Worm (Caenorhabditis elegans) whole organism, L1 larva: ENCODE measurements around the gene twk-9.

Experiments used
- aly-2 ChIP-seq: fragments of 150-350 bp; optimal IDR thresholded peaks from 2 replicates; lab custom pipeline; 2014; ENCODE audit warnings: missing biosample characterization, missing genetic modification characterization
- ama-1 ChIP-seq: fragments of 150-350 bp; optimal IDR thresholded peaks from 2 replicates; lab custom pipeline; 2014
- dpl-1 ChIP-seq, 3 experiments: fragments of 150-350 bp in 2 of 3; sonication (generic microtip) in 1 of 3; optimal IDR thresholded peaks; 2 replicates each; lab custom pipeline; 2014 to 2017; ENCODE audit warnings: missing biosample characterization in 3 of 3, missing genetic modification characterization in 3 of 3, missing genetic modification reagents in 3 of 3
- lin-13 ChIP-seq: fragments of 150-350 bp; optimal IDR thresholded peaks from 2 replicates; lab custom pipeline; 2014; ENCODE audit warnings: missing biosample characterization, missing genetic modification reagents, missing genetic modification characterization
- mdl-1 ChIP-seq, 2 experiments: fragments of 150-350 bp; optimal IDR thresholded peaks; 2 replicates each; lab custom pipeline; 2014 to 2017; ENCODE audit warnings: missing biosample characterization in 2 of 2, missing genetic modification characterization in 2 of 2, inconsistent platforms in 1 of 2
- nhr-20 ChIP-seq: sonication (generic microtip); optimal IDR thresholded peaks from 2 replicates; lab custom pipeline; 2016; ENCODE audit warnings: mild to moderate bottlenecking, missing genetic modification characterization, missing compliant biosample characterization
- nhr-237 ChIP-seq: fragments of 150-350 bp; optimal IDR thresholded peaks from 2 replicates; lab custom pipeline; 2014; ENCODE audit warnings: missing biosample characterization, missing genetic modification characterization
- nhr-71 ChIP-seq: sonication (generic microtip); optimal IDR thresholded peaks from 2 replicates; lab custom pipeline; 2016; ENCODE audit warnings: mild to moderate bottlenecking, missing genetic modification characterization, moderate library complexity, missing compliant biosample characterization
- unc-62 ChIP-seq: fragments of 150-350 bp; optimal IDR thresholded peaks from 2 replicates; lab custom pipeline; 2014; ENCODE audit warnings: missing biosample characterization, missing genetic modification reagents, missing genetic modification characterization
- zag-1 ChIP-seq: fragments of 150-350 bp; optimal IDR thresholded peaks from 2 replicates; lab custom pipeline; 2014; ENCODE audit warnings: missing biosample characterization, missing genetic modification characterization
- ztf-11 ChIP-seq, 2 experiments: sonication (generic microtip); optimal IDR thresholded peaks; 2 replicates each; lab custom pipeline; 2016 to 2017; ENCODE audit warnings: missing genetic modification characterization in 2 of 2, missing biosample characterization in 1 of 2, missing compliant biosample characterization in 1 of 2
- ztf-4 ChIP-seq: fragments of 150-350 bp; optimal IDR thresholded peaks from 2 replicates; lab custom pipeline; 2014; ENCODE audit warnings: missing biosample characterization, missing genetic modification characterization

ce11 chrIV:9648682-9649081 lies 44.3 kb upstream of the twk-9 start, which contains the start of gene srm-3:
- TF ChIP-seq ama-1 (lab: Kevin White, UChicago): no peak
- no peak for TF ChIP-seq unc-62 (GFP tag; lab: Kevin White, UChicago)
- no peak for TF ChIP-seq nhr-237 (tag; lab: Kevin White, UChicago)
- no peak for TF ChIP-seq dpl-1 (GFP tag; optimal IDR thresholded peaks at IDR 0.05; lab: Kevin White, UChicago)
- TF ChIP-seq ztf-11 (tag; optimal IDR thresholded peaks at IDR 0.05; lab: Kevin White, UChicago): no peak
- no peak for TF ChIP-seq nhr-20 (tag; lab: Kevin White, UChicago)
- no peak for TF ChIP-seq aly-2 (tag; lab: Kevin White, UChicago)
- no peak for TF ChIP-seq nhr-71 (tag; lab: Kevin White, UChicago)
- TF ChIP-seq zag-1 (tag; lab: Kevin White, UChicago): no peak
- TF ChIP-seq ztf-4: no peak
- no peak for TF ChIP-seq lin-13 (GFP tag; lab: Kevin White, UChicago)
- no peak for TF ChIP-seq mdl-1 (tag; optimal IDR thresholded peaks at IDR 0.05; lab: Kevin White, UChicago)
